Fruit fly (Drosophila melanogaster) whole organism, larva: Measurements from ENCODE around the gene RPA3.

Source experiments
- noc ChIP-seq: fragments of 200-800 bp; sonication (Bioruptor generic); optimal IDR thresholded peaks from 3 replicates; lab custom pipeline; 2019; ENCODE audit warnings: missing biosample characterization, mild to moderate bottlenecking, missing genetic modification characterization, moderate library complexity

RPA3 gene

dm6 chrX:11615652-11616495, at the start of gene RPA3, which contains the start of gene Met:
Gene RPA3 (minus strand): TSS chrX:11615840.
Gene Met (plus strand): TSS chrX:11616124.
- no peak for TF ChIP-seq noc (tag; lab: Kevin White, UChicago)

dm6 chrX:11664058-11664457, 48.4 kb upstream of the RPA3 start:
- no peak for TF ChIP-seq noc (tag; lab: Kevin White, UChicago)

- TF ChIP-seq noc (tag; lab: Kevin White, UChicago): peak; percentile 15
Observed at dm6 chrX:11660476-11660875, 44.8 kb upstream of the RPA3 start.

- TF ChIP-seq noc (tag; lab: Kevin White, UChicago): no peak
Observed at dm6 chrX:11659634-11660033, 44.0 kb upstream of the RPA3 start.

dm6 chrX:11659080-11659479, 43.4 kb upstream of the RPA3 start:
- TF ChIP-seq noc (tag; lab: Kevin White, UChicago): no peak

dm6 chrX:11658181-11658842, 42.7 kb upstream of the RPA3 start:
- no peak for TF ChIP-seq noc (tag; lab: Kevin White, UChicago)

dm6 chrX:11657140-11657539, 41.5 kb upstream of the RPA3 start:
- TF ChIP-seq noc (tag; lab: Kevin White, UChicago): no peak

- no peak for TF ChIP-seq noc (tag; lab: Kevin White, UChicago)
Observed at dm6 chrX:11652991-11653390, 37.4 kb upstream of the RPA3 start.

dm6 chrX:11651420-11651819, 35.8 kb upstream of the RPA3 start:
- TF ChIP-seq noc (tag; lab: Kevin White, UChicago): no peak

dm6 chrX:11644530-11645080, 29.0 kb upstream of the RPA3 start:
- TF ChIP-seq noc (tag; lab: Kevin White, UChicago): no peak

dm6 chrX:11643227-11643626, 27.6 kb upstream of the RPA3 start:
- no peak for TF ChIP-seq noc (tag; lab: Kevin White, UChicago)

dm6 chrX:11640477-11640876, 24.8 kb upstream of the RPA3 start:
- TF ChIP-seq noc (tag; lab: Kevin White, UChicago): no peak

dm6 chrX:11631704-11632103, 16.1 kb upstream of the RPA3 start:
- TF ChIP-seq noc (tag; lab: Kevin White, UChicago): no peak

- TF ChIP-seq noc (tag; lab: Kevin White, UChicago): no peak
Observed at dm6 chrX:11628986-11629571, 13.4 kb upstream of the RPA3 start.

- peak; percentile 79 for TF ChIP-seq noc (tag; lab: Kevin White, UChicago)
Observed at dm6 chrX:11622649-11623425, 7.2 kb upstream of the RPA3 start.
